Fruit fly (Drosophila melanogaster) whole organism, prepupa: Measurements from ENCODE around the gene Nepl18.

Experiments
- CG3032 ChIP-seq: fragments of 200-800 bp; optimal IDR thresholded peaks from 2 replicates; lab custom pipeline; 2019; ENCODE audit warnings: missing biosample characterization, mild to moderate bottlenecking, missing genetic modification characterization, moderate library complexity
- CG3919 ChIP-seq: fragments of 200-800 bp; sonication (Bioruptor generic); optimal IDR thresholded peaks from 3 replicates; lab custom pipeline; 2016; ENCODE audit warnings: missing biosample characterization, missing genetic modification characterization
- CG4318 ChIP-seq: fragments of 200-800 bp; sonication (Bioruptor generic); optimal IDR thresholded peaks from 3 replicates; lab custom pipeline; 2017; ENCODE audit warnings: missing biosample characterization, mild to moderate bottlenecking, missing genetic modification characterization
- Eip93F ChIP-seq: fragments of 200-800 bp; sonication (Bioruptor generic); optimal IDR thresholded peaks from 2 replicates; lab custom pipeline; 2016; ENCODE audit warnings: missing biosample characterization, mild to moderate bottlenecking, missing genetic modification characterization
- OdsH ChIP-seq: fragments of 200-800 bp; sonication (Bioruptor generic); optimal IDR thresholded peaks from 3 replicates; lab custom pipeline; 2016; ENCODE audit warnings: missing biosample characterization, missing genetic modification characterization
- Sox102F ChIP-seq: fragments of 200-800 bp; sonication (Bioruptor generic); optimal IDR thresholded peaks from 2 replicates; lab custom pipeline; 2016; ENCODE audit warnings: missing biosample characterization, mild to moderate bottlenecking, missing genetic modification characterization

DNA sequence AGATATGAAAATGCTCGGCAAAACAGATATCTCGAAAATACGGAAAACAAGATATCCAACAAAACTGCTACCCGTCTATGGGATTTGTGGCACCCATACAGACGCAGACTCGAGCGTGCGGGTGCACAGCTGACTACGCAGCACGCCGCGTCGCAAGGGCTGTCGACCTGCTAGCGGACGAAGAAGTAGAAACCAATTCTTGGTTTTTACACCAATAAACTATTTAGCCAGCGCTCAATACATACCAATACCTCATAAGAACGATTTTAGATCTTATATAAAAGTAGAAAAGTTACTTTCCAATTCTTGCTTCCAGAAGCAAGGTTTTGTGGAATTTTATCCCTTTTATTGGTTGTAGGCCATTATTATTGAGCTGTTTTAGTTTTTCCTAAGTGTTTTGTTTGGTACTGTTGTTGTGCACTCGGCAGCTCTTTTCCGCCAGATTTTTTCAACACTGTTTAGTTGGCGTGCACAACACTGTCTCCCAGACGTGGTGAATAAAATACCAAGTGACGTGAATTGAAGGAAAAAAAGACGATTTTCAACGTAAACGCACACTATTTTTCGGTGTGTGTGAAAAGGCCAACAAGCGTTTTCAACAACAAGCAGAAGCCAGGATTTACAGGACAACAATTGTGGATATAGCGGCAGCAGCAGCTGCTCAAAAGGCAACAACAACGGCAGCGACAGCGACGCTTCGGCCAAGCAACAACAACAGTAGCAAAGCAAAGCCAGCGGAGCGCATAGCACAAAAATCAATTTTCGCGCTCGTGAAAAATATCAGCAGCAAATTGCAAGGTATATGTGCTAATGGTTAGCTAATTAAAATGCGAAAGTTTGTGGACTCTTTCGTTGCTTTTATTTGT lies 13.4 kb downstream of the Nepl18 start:
- peak; percentile 79 for TF ChIP-seq Sox102F
- no peak for TF ChIP-seq CG4318
- peak; percentile 75 for TF ChIP-seq CG3032
- no peak for TF ChIP-seq Eip93F
- TF ChIP-seq OdsH (GFP tag; lab: Kevin White, UChicago) = peak; percentile 82
- peak; percentile 84 for TF ChIP-seq CG3919 (GFP tag; lab: Kevin White, UChicago)
